Worm (Caenorhabditis elegans): ENCODE measurements around the gene C08G5.6.

The C08G5.6 gene

DNA sequence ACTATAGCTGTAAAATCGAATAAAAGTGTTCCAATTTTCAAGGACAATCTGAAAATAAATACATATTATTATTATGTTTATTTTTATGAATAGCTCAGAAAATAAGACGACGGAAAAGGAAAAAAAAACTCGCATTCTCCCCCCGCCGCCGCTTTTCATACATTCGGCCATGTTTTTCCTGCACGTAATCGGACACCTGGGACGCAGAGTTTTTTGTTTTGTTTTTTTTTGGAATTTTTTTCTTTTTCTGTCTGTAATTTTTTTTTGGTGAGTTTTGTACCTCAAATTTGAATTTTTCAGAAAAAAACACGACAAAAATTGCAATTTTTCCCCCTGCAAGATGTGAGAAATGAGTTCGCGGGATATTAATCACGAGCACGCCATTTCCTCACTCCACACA, at the start of gene C08G5.6:
Gene C08G5.6 (plus strand): TSS at position 301 of the 400 bp plus-strand sequence.
- no peak for TF ChIP-seq pha-4 (tag; optimal IDR thresholded peaks at IDR 0.05)
- TF ChIP-seq pbrm-1 (GFP tag; IDR thresholded peaks at IDR 0.05), result no peak
- TF ChIP-seq hrde-1 (tag; optimal IDR thresholded peaks at IDR 0.05; ENCODE audit: borderline replicate concordance), result no peak
- TF ChIP-seq nhr-90 (tag; optimal IDR thresholded peaks at IDR 0.05), result no peak
- no peak for TF ChIP-seq dpff-1 (tag; optimal IDR thresholded peaks at IDR 0.05)
- no peak for TF ChIP-seq B0336.3 (GFP tag; IDR thresholded peaks at IDR 0.05)
- TF ChIP-seq F55B11.4 (tag; optimal IDR thresholded peaks at IDR 0.05; ENCODE audit: borderline replicate concordance, insufficient read depth), result no peak
- TF ChIP-seq tlf-1 (GFP tag; optimal IDR thresholded peaks at IDR 0.05), result no peak
- no peak for TF ChIP-seq efl-1 (GFP tag; optimal IDR thresholded peaks at IDR 0.05)

DNA sequence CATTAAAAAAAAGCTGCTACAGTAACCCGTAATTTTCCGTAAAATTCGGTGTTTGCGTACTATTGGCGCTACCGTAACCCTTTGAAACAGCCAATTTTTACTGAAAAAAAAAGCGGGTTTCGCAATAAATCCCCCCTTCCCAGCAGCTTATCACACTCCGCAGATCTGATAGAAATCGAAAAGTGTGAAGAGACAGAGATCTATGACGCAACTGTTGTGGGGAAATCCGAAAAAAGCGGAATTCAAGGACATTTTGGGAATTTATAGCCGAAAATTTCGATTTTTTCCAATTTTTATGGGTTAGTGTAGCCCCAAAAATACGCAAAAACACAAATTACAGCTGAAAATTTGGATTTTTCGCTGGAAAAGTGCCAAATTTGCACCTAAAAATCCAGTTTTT, 48.4 kb upstream of the C08G5.6 start:
- TF ChIP-seq athp-1 (tag; optimal IDR thresholded peaks at IDR 0.05) (no peak), cebp-1 (GFP tag; IDR thresholded peaks at IDR 0.05) (no peak), cebp-1 (tag; optimal IDR thresholded peaks at IDR 0.05) (peak; percentile 19)

DNA sequence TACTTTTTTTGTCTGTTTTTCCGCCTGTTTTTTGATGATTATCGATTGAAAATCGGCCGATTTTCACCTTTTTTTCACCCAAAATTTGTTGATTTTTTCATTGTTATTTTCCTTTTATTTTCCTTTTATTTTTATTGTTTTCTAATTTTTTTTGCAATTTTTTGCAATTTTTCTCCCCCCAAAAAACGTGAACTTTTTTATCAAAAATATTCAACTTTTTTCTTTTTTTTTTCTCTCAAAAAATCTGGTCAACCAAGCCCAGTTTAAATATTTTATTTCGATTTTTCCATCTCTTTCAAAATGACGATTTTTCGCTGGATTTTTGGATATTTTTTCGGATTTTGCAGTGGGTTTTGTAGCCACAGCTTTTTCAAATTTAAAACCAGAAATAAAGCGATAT, 46.9 kb upstream of the C08G5.6 start, which contains the start of gene rfip-2:
Gene rfip-2 (plus strand): TSS at position 301 of the 400 bp plus-strand sequence.
- TF ChIP-seq rpc-1 (optimal IDR thresholded peaks at IDR 0.05) (no peak), rpc-1 (tag; optimal IDR thresholded peaks at IDR 0.05) (no peak)

DNA sequence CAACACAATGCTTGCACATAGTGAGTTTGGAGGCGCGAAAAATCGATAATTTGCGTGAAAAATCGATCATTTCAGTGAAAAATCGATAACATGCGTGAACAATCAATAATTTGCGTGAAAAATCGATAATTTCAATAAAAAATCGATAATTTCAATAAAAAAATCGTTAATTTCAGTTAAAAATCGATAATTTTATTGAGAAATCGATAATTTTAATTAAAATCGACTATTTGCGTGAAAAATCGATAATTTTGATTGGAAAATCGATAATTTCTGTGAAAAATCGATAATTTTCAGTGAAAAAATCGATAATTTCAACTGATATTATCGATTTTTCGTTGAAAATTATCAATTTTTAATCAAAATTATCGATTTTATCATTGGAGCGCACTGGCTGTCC, 46.3 kb upstream of the C08G5.6 start:
- no peak for TF ChIP-seq nhr-90 (tag; optimal IDR thresholded peaks at IDR 0.05)
- 0 out of 2 replicates have a peak, but pooled peaks have one; percentile 12 for TF ChIP-seq B0336.3 (GFP tag; IDR thresholded peaks at IDR 0.05)
- TF ChIP-seq somi-1 (GFP tag; optimal IDR thresholded peaks at IDR 0.05), result no peak

DNA sequence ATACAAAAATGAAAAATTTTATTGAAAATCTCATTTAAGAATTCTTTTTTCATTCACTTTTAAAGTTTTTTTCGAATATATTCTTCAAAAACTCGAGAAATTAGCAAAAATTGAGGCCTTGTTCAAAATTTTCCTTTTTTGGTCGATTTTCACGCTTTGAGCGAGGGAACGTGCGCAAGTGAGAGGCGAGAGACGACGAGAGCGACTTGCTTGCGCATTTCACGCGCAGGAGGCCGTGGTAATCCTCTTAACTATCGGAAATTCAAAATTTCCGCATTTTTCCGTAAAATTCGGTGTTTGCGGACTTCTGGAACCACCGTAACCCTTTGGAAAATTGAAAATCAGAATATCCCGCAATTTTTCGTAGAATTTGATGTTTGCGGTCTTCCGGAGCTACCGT, 40.4 kb upstream of the C08G5.6 start:
- TF ChIP-seq F49E8.2 (tag; optimal IDR thresholded peaks at IDR 0.05; ENCODE audit: insufficient read depth) (no peak), F10E7.11 (tag; optimal IDR thresholded peaks at IDR 0.05) (no peak), mcd-1 (GFP tag; IDR thresholded peaks at IDR 0.05) (peak; percentile 53), ztf-18 (tag; optimal IDR thresholded peaks at IDR 0.05) (peak; percentile 32), unc-130 (GFP tag; optimal IDR thresholded peaks at IDR 0.05) (no peak), hmg-1.2 (GFP tag; IDR thresholded peaks at IDR 0.05) (peak; percentile 78)

DNA sequence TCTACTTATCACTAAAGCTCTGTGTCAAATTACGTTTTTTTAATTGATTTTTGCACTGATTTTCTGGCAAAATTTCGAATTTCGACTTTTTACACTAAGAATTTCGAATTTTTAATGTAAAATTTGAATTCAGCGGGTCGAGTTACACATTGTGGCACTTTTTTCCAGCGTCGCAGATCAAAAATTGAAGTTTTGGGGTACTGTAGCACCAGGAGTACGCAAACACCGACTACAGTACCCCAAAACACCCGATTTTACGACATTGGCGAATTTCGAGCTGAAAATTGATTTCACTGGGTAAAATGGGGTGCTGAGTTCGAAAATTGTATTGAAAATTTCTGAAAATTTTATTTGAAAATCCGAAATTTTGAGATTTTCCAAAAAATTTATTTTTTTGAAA, 38.0 kb upstream of the C08G5.6 start:
- TF ChIP-seq lsl-1 (GFP tag; optimal IDR thresholded peaks at IDR 0.05) (peak; percentile 55), zfh-2 (GFP tag; conservative IDR thresholded peaks at IDR 0.05) (no peak), ceh-40 (GFP tag; IDR thresholded peaks at IDR 0.05) (no peak), nfya-2 (GFP tag; IDR thresholded peaks at IDR 0.05) (no peak), madf-3 (GFP tag; IDR thresholded peaks at IDR 0.05) (no peak), zim-3 (tag; optimal IDR thresholded peaks at IDR 0.05) (no peak), athp-1 (tag; optimal IDR thresholded peaks at IDR 0.05) (peak; percentile 18), fkh-3 (tag; optimal IDR thresholded peaks at IDR 0.05) (no peak), madf-10 (tag; optimal IDR thresholded peaks at IDR 0.05) (no peak), nfyb-1 (GFP tag; IDR thresholded peaks at IDR 0.05) (no peak), ekl-4 (GFP tag; IDR thresholded peaks at IDR 0.05) (no peak), D2030.7 (GFP tag; IDR thresholded peaks at IDR 0.05) (no peak), attf-6 (GFP tag; IDR thresholded peaks at IDR 0.05) (no peak), pbrm-1 (GFP tag; IDR thresholded peaks at IDR 0.05) (no peak), attf-3 (GFP tag; conservative IDR thresholded peaks at IDR 0.05) (no peak), F33H1.4 (GFP tag; IDR thresholded peaks at IDR 0.05) (0 out of 2 replicates have a peak, but pooled peaks have one; percentile 9), sea-2 (GFP tag; IDR thresholded peaks at IDR 0.05) (no peak)

Measured in whole organism, young adult.